Worm (Caenorhabditis elegans) whole organism, midembryonic: ENCODE data around the gene C16C4.18.

ENCODE experiments used
- T22C8.4 ChIP-seq: fragments of 200-800 bp; sonication (Bioruptor generic); IDR thresholded peaks from 2 replicates; pipeline ENCODE4 v1.3.6; 2022; ENCODE audit warnings: missing genetic modification characterization, missing compliant biosample characterization
- cog-1 ChIP-seq: sonication (generic microtip); optimal IDR thresholded peaks from 2 replicates; lab custom pipeline; 2016; ENCODE audit warnings: missing genetic modification characterization, missing compliant biosample characterization
- flt-1 ChIP-seq: fragments of 200-800 bp; sonication (Bioruptor generic); IDR thresholded peaks from 2 replicates; pipeline ENCODE4 v1.3.6; 2022; ENCODE audit warnings: missing genetic modification characterization, missing compliant biosample characterization
- klf-2 ChIP-seq: fragments of 200-800 bp; sonication (Bioruptor generic); conservative IDR thresholded peaks from 2 replicates; pipeline ENCODE4 v1.3.6; 2022; ENCODE audit warnings: missing genetic modification reagents, missing genetic modification characterization, missing compliant biosample characterization
- med-1 ChIP-seq: sonication (generic microtip); optimal IDR thresholded peaks from 2 replicates; lab custom pipeline; 2017; ENCODE audit warnings: missing genetic modification characterization, mild to moderate bottlenecking, missing compliant biosample characterization, antibody characterized with exemption, missing genetic modification reagents; ENCODE audit not compliant: insufficient read depth
- ref-1 ChIP-seq: fragments of 200-800 bp; sonication (Bioruptor generic); conservative IDR thresholded peaks from 2 replicates; pipeline ENCODE4 v1.3.6; 2022; ENCODE audit warnings: missing genetic modification reagents, missing genetic modification characterization, missing compliant biosample characterization
- tab-1 ChIP-seq: fragments of 200-800 bp; sonication (Bioruptor generic); IDR thresholded peaks from 2 replicates; pipeline ENCODE4 v1.3.6; 2022; ENCODE audit warnings: missing genetic modification characterization, missing compliant biosample characterization
- ztf-23 ChIP-seq: fragments of 200-800 bp; sonication (Bioruptor generic); IDR thresholded peaks from 2 replicates; pipeline ENCODE4 v1.3.6; 2022; ENCODE audit warnings: missing genetic modification reagents, missing genetic modification characterization, missing compliant biosample characterization
- ztf-29 ChIP-seq: fragments of 200-800 bp; sonication (Bioruptor generic); IDR thresholded peaks from 2 replicates; pipeline ENCODE4 v1.3.6; 2022; ENCODE audit warnings: missing genetic modification reagents, missing genetic modification characterization, missing compliant biosample characterization

C16C4.18 gene

DNA sequence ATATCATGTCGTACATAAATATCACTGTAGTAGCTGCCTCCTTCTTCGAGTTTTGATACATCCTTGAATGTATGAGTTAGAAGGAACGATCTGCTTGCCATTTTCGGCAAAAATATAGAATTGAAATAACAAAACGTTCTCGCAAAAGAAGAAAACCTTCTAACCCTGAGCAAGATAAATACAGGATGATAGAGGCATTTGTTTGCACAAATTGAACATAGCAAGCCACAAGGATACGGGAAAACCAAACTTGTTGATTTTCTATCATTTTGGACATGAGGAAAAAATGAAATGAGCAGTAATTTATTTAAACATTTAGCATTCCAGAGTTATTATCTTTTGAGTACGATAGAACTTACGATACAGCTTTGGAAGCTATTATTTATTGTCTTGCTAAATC, 27.9 kb upstream of the C16C4.18 start, which contains the start of gene math-8:
TSS of gene math-8 (minus strand) at position 101 of the 400 bp plus-strand sequence.
- TF ChIP-seq cog-1 (tag; lab: Kevin White, UChicago) = no peak
- TF ChIP-seq ztf-23 (GFP tag; lab: Robert Waterston, UW) = no peak
- TF ChIP-seq klf-2 (GFP tag; lab: Robert Waterston, UW) = no peak
- no peak for TF ChIP-seq med-1 (GFP tag; lab: Kevin White, UChicago)
- TF ChIP-seq tab-1 (GFP tag; lab: Robert Waterston, UW) = no peak
- no peak for TF ChIP-seq T22C8.4 (GFP tag; lab: Robert Waterston, UW)
- no peak for TF ChIP-seq ztf-29 (GFP tag; lab: Robert Waterston, UW)
- no peak for TF ChIP-seq flt-1 (GFP tag; lab: Robert Waterston, UW)
- no peak for TF ChIP-seq ref-1 (GFP tag; lab: Robert Waterston, UW)

- no peak for TF ChIP-seq ref-1 (GFP tag; lab: Robert Waterston, UW)
Observed at ce11 chrII:1886379-1886778, 25.2 kb upstream of the C16C4.18 start, which contains the start of gene math-7. Gene math-7, minus strand, starts transcription at chrII:1886479.

DNA sequence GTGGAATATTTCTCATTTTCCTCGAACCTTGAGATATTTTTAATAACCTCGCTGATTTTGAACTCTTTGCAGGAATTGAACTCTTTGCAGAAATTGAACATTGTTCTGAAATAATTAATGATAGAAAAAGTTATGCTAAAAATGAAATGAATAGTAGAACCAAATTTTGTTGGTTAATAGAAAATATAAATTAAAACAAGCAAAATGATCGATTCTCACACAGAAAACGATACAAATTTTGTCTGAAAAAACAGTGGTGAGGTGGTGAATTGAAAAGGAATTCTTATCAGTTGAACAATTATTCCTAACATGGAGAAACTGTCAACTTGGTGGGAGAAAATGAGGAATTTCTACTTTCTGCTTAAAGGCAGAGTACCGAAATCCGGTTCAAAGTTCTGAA, 23.5 kb upstream of the C16C4.18 start, which contains the start of gene math-6:
TSS of gene math-6 (minus strand) at position 101 of the 400 bp plus-strand sequence.
- TF ChIP-seq tab-1 (GFP tag; lab: Robert Waterston, UW) = no peak
- no peak for TF ChIP-seq klf-2 (GFP tag; lab: Robert Waterston, UW)
- TF ChIP-seq med-1 (GFP tag; lab: Kevin White, UChicago) = no peak
- no peak for TF ChIP-seq ztf-23 (GFP tag; lab: Robert Waterston, UW)
- no peak for TF ChIP-seq flt-1 (GFP tag; lab: Robert Waterston, UW)
- no peak for TF ChIP-seq cog-1 (tag; lab: Kevin White, UChicago)
- TF ChIP-seq ref-1 (GFP tag; lab: Robert Waterston, UW) = no peak
- TF ChIP-seq ztf-29 (GFP tag; lab: Robert Waterston, UW) = no peak
- TF ChIP-seq T22C8.4 (GFP tag; lab: Robert Waterston, UW) = no peak

ce11 chrII:1882705-1883104, 21.6 kb upstream of the C16C4.18 start, which contains the start of gene math-5:
Gene math-5, minus strand, starts transcription at chrII:1882805.
- TF ChIP-seq ref-1 (GFP tag; lab: Robert Waterston, UW) (no peak), ztf-23 (GFP tag; lab: Robert Waterston, UW) (no peak), cog-1 (tag; lab: Kevin White, UChicago) (no peak), tab-1 (GFP tag; lab: Robert Waterston, UW) (no peak), med-1 (GFP tag; lab: Kevin White, UChicago) (no peak)

ce11 chrII:1878663-1879062, 17.5 kb upstream of the C16C4.18 start, which contains the start of gene math-16:
Gene math-16, minus strand, starts transcription at chrII:1878763.
- TF ChIP-seq cog-1 (tag; lab: Kevin White, UChicago) (no peak), tab-1 (GFP tag; lab: Robert Waterston, UW) (no peak), ztf-29 (GFP tag; lab: Robert Waterston, UW) (no peak), flt-1 (GFP tag; lab: Robert Waterston, UW) (no peak), ztf-23 (GFP tag; lab: Robert Waterston, UW) (no peak), ref-1 (GFP tag; lab: Robert Waterston, UW) (no peak), klf-2 (GFP tag; lab: Robert Waterston, UW) (no peak), T22C8.4 (GFP tag; lab: Robert Waterston, UW) (no peak)

DNA sequence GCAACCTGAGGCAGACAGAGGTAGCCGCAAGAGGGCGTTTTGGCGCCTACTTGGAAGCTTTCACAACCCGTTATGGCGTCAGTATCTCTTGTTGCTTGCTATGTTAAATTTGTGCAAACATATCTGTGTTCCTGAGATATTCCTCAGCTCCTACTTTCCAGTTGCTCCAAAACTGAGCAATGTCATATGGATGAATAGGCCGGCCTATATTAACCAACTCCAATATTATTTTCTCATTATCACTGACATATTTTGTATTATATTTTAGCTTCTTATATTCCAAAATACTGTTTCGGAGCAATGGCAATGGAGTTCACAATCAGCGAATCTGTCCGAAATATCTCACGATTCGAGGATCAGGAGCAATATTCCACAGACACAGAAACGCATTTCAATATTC, 14.5 kb upstream of the C16C4.18 start, which contains the start of gene math-13:
TSS of gene math-13 (plus strand) at position 301 of the 400 bp plus-strand sequence.
- TF ChIP-seq klf-2 (GFP tag; lab: Robert Waterston, UW) (no peak), ref-1 (GFP tag; lab: Robert Waterston, UW) (no peak), T22C8.4 (GFP tag; lab: Robert Waterston, UW) (no peak), tab-1 (GFP tag; lab: Robert Waterston, UW) (no peak), ztf-23 (GFP tag; lab: Robert Waterston, UW) (no peak), ztf-29 (GFP tag; lab: Robert Waterston, UW) (no peak), med-1 (GFP tag; lab: Kevin White, UChicago) (no peak), cog-1 (tag; lab: Kevin White, UChicago) (no peak), flt-1 (GFP tag; lab: Robert Waterston, UW) (no peak)

ce11 chrII:1870875-1871592, 9.9 kb upstream of the C16C4.18 start, which contains the start of gene math-10:
Gene math-10, plus strand, starts transcription at chrII:1871542.
- TF ChIP-seq ztf-23 (GFP tag; lab: Robert Waterston, UW) (no peak), tab-1 (GFP tag; lab: Robert Waterston, UW) (no peak), flt-1 (GFP tag; lab: Robert Waterston, UW) (no peak), T22C8.4 (GFP tag; lab: Robert Waterston, UW) (no peak), ref-1 (GFP tag; lab: Robert Waterston, UW) (no peak), cog-1 (tag; lab: Kevin White, UChicago) (no peak), klf-2 (GFP tag; lab: Robert Waterston, UW) (no peak), med-1 (GFP tag; lab: Kevin White, UChicago) (no peak), ztf-29 (GFP tag; lab: Robert Waterston, UW) (no peak)

DNA sequence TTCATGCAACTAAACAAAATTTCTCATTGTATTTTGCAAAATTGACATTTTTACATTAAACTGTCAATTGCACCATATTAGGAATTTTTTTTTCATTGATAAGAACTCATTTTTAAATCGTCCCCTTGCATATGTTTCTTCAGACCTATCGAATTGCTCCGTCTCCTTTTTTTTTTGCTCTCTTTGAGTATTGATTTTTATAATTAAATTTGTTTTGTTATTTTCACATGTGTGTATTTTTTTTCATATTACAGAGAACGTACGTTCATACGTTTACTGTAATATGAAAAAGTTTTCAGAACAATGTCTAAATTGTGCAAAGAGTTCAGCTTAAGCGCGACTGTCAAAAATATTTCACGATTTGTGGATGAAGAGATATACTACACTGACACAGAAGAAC, 8.0 kb upstream of the C16C4.18 start, which contains the start of gene math-14:
TSS of gene math-14 (plus strand) at position 301 of the 400 bp plus-strand sequence.
- TF ChIP-seq ref-1 (GFP tag; lab: Robert Waterston, UW) (no peak), ztf-23 (GFP tag; lab: Robert Waterston, UW) (no peak), T22C8.4 (GFP tag; lab: Robert Waterston, UW) (no peak), ztf-29 (GFP tag; lab: Robert Waterston, UW) (no peak), tab-1 (GFP tag; lab: Robert Waterston, UW) (no peak), klf-2 (GFP tag; lab: Robert Waterston, UW) (no peak), flt-1 (GFP tag; lab: Robert Waterston, UW) (no peak), cog-1 (tag; lab: Kevin White, UChicago) (no peak), med-1 (GFP tag; lab: Kevin White, UChicago) (no peak)
